Worm (Caenorhabditis elegans) whole organism, L1 larva: ENCODE data around the gene K10D6.3.
A peak's percentile ranks its signal among the peaks of the same experiment; 100 is the strongest.

Experiments
- C04F5.9 ChIP-seq: sonication (generic microtip); optimal IDR thresholded peaks from 2 replicates; lab custom pipeline; 2016; ENCODE audit warnings: missing genetic modification characterization, missing compliant biosample characterization
- C16A3.4 ChIP-seq: fragments of 150-350 bp; optimal IDR thresholded peaks from 2 replicates; lab custom pipeline; 2014; ENCODE audit warnings: missing biosample characterization, missing genetic modification characterization
- C34B4.2 ChIP-seq: sonication (generic microtip); optimal IDR thresholded peaks from 2 replicates; lab custom pipeline; 2017; ENCODE audit warnings: mild to moderate bottlenecking, missing genetic modification characterization, missing compliant biosample characterization
- Y116A8C.19 ChIP-seq: sonication (generic microtip); optimal IDR thresholded peaks from 2 replicates; lab custom pipeline; 2016; ENCODE audit warnings: missing compliant biosample characterization, missing genetic modification characterization, borderline replicate concordance
- aha-1 ChIP-seq: fragments of 150-350 bp; optimal IDR thresholded peaks from 2 replicates; lab custom pipeline; 2014; ENCODE audit warnings: missing biosample characterization, missing genetic modification characterization
- alr-1 ChIP-seq: fragments of 200-800 bp; sonication (Bioruptor generic); optimal IDR thresholded peaks from 2 replicates; lab custom pipeline; 2018; ENCODE audit warnings: borderline replicate concordance, mild to moderate bottlenecking, missing genetic modification characterization, missing compliant biosample characterization
- blmp-1 ChIP-seq: fragments of 150-350 bp; optimal IDR thresholded peaks from 2 replicates; lab custom pipeline; 2014; ENCODE audit warnings: missing biosample characterization, missing genetic modification characterization
- ceh-82 ChIP-seq, 3 experiments: fragments of 150-350 bp in 1 of 3; sonication (generic microtip) in 2 of 3; optimal IDR thresholded peaks; 2 replicates each; lab custom pipeline; 2014 to 2017; ENCODE audit warnings: missing biosample characterization in 3 of 3, missing genetic modification characterization in 3 of 3
- ces-1 ChIP-seq: fragments of 150-350 bp; optimal IDR thresholded peaks from 2 replicates; lab custom pipeline; 2014; ENCODE audit warnings: missing biosample characterization, missing genetic modification reagents, missing genetic modification characterization
- dsc-1 ChIP-seq: sonication (generic microtip); optimal IDR thresholded peaks from 2 replicates; lab custom pipeline; 2016; ENCODE audit warnings: mild to moderate bottlenecking, missing genetic modification characterization, missing compliant biosample characterization
- efl-1 ChIP-seq, 4 experiments: fragments of 150-350 bp; optimal IDR thresholded peaks in 3 of 4; peaks in 1 of 4; 1 replicate in 1 of 4; 2 replicates in 3 of 4; lab custom pipeline; 2014; ENCODE audit warnings: missing biosample characterization in 2 of 4, missing genetic modification characterization in 2 of 4, missing genetic modification reagents in 2 of 4
- efl-3 ChIP-seq: fragments of 200-800 bp; sonication (Bioruptor generic); optimal IDR thresholded peaks from 2 replicates; lab custom pipeline; 2018; ENCODE audit warnings: mild to moderate bottlenecking, missing genetic modification characterization, missing compliant biosample characterization
- egl-13 ChIP-seq: sonication (generic microtip); optimal IDR thresholded peaks from 2 replicates; lab custom pipeline; 2016; ENCODE audit warnings: missing genotype, missing genetic modification reagents, missing genetic modification characterization, missing compliant biosample characterization
- egl-27 ChIP-seq, 2 experiments: fragments of 150-350 bp in 1 of 2; sonication (generic microtip); optimal IDR thresholded peaks; 3 replicates each; lab custom pipeline; 2017 to 2018; ENCODE audit warnings: missing biosample characterization in 2 of 2, missing genetic modification characterization in 2 of 2, missing genetic modification reagents in 2 of 2
- elt-2 ChIP-seq: sonication (generic microtip); optimal IDR thresholded peaks from 2 replicates; lab custom pipeline; 2016; ENCODE audit warnings: missing genetic modification characterization, mild to moderate bottlenecking, inconsistent platforms, missing compliant biosample characterization, missing genetic modification reagents
- elt-3 ChIP-seq, 6 experiments: fragments of 150-350 bp in 1 of 6; sonication (generic microtip); optimal IDR thresholded peaks; 2 replicates each; lab custom pipeline; 2017 to 2018; ENCODE audit warnings: missing biosample characterization in 6 of 6, missing genetic modification characterization in 6 of 6, inconsistent platforms in 1 of 6
- ets-5 ChIP-seq: fragments of 200-800 bp; sonication (Bioruptor generic); IDR thresholded peaks from 2 replicates; pipeline ENCODE4 v1.3.6; 2022; ENCODE audit warnings: missing genetic modification characterization, missing compliant biosample characterization
- fkh-10 ChIP-seq: sonication (generic microtip); optimal IDR thresholded peaks from 2 replicates; lab custom pipeline; 2017; ENCODE audit warnings: missing biosample characterization, missing genetic modification reagents, missing genetic modification characterization
- fkh-4 ChIP-seq: sonication (generic microtip); optimal IDR thresholded peaks from 2 replicates; lab custom pipeline; 2016; ENCODE audit warnings: missing compliant biosample characterization, missing genetic modification characterization, borderline replicate concordance
- fos-1 ChIP-seq: fragments of 150-350 bp; optimal IDR thresholded peaks from 2 replicates; lab custom pipeline; 2014; ENCODE audit warnings: missing biosample characterization, missing genetic modification characterization
- grh-1 ChIP-seq: fragments of 200-800 bp; sonication (Bioruptor generic); IDR thresholded peaks from 2 replicates; pipeline ENCODE4 v1.3.6; 2022; ENCODE audit warnings: missing genetic modification reagents, missing genetic modification characterization, missing compliant biosample characterization
- hlh-4 ChIP-seq: sonication (generic microtip); optimal IDR thresholded peaks from 2 replicates; lab custom pipeline; 2016; ENCODE audit warnings: mild to moderate bottlenecking, missing genetic modification characterization, missing compliant biosample characterization
- isw-1 ChIP-seq: fragments of 200-800 bp; sonication (Bioruptor generic); IDR thresholded peaks from 2 replicates; pipeline ENCODE4 v1.3.6; 2022; ENCODE audit warnings: missing genetic modification characterization, missing compliant biosample characterization
- jun-1 ChIP-seq: fragments of 150-350 bp; optimal IDR thresholded peaks from 2 replicates; lab custom pipeline; 2014; ENCODE audit warnings: missing biosample characterization, missing genetic modification reagents, missing genetic modification characterization
- lin-13 ChIP-seq: fragments of 150-350 bp; optimal IDR thresholded peaks from 2 replicates; lab custom pipeline; 2014; ENCODE audit warnings: missing biosample characterization, missing genetic modification reagents, missing genetic modification characterization
- lin-14 ChIP-seq: fragments of 200-800 bp; sonication (Bioruptor generic); optimal IDR thresholded peaks from 2 replicates; lab custom pipeline; 2018; ENCODE audit warnings: mild to moderate bottlenecking, missing genetic modification characterization, moderate library complexity, missing compliant biosample characterization
- lin-15B ChIP-seq: fragments of 150-350 bp; sonication (generic microtip); optimal IDR thresholded peaks from 3 replicates; lab custom pipeline; 2014; ENCODE audit warnings: missing biosample characterization, missing genetic modification characterization
- lin-35 ChIP-seq, 2 experiments: fragments of 150-350 bp; optimal IDR thresholded peaks; 2 replicates each; lab custom pipeline; 2014; ENCODE audit warnings: missing biosample characterization in 2 of 2, missing genetic modification characterization in 2 of 2, missing genetic modification reagents in 2 of 2
- lsy-2 ChIP-seq, 2 experiments: fragments of 150-350 bp; optimal IDR thresholded peaks; 2 replicates each; lab custom pipeline; 2014; ENCODE audit warnings: missing biosample characterization in 2 of 2, missing genetic modification characterization in 2 of 2
- mdl-1 ChIP-seq, 2 experiments: fragments of 150-350 bp; optimal IDR thresholded peaks; 2 replicates each; lab custom pipeline; 2014 to 2017; ENCODE audit warnings: missing biosample characterization in 2 of 2, missing genetic modification characterization in 2 of 2, inconsistent platforms in 1 of 2
- mep-1 ChIP-seq: fragments of 150-350 bp; optimal IDR thresholded peaks from 2 replicates; lab custom pipeline; 2014; ENCODE audit warnings: missing biosample characterization, missing genetic modification characterization
- nhr-11 ChIP-seq: fragments of 150-350 bp; optimal IDR thresholded peaks from 2 replicates; lab custom pipeline; 2014; ENCODE audit warnings: missing biosample characterization, missing genetic modification characterization
- nhr-12 ChIP-seq: sonication (generic microtip); optimal IDR thresholded peaks from 2 replicates; lab custom pipeline; 2017; ENCODE audit warnings: missing biosample characterization, missing genetic modification characterization
- nhr-19 ChIP-seq: fragments of 200-800 bp; sonication (Bioruptor generic); conservative IDR thresholded peaks from 2 replicates; pipeline ENCODE4 v1.3.6; 2022; ENCODE audit warnings: missing genetic modification characterization, missing compliant biosample characterization
- nhr-237 ChIP-seq: fragments of 150-350 bp; optimal IDR thresholded peaks from 2 replicates; lab custom pipeline; 2014; ENCODE audit warnings: missing biosample characterization, missing genetic modification characterization
- nhr-28 ChIP-seq: fragments of 150-350 bp; optimal IDR thresholded peaks from 2 replicates; lab custom pipeline; 2014; ENCODE audit warnings: missing biosample characterization, missing genetic modification characterization
- nhr-47 ChIP-seq: sonication (generic microtip); optimal IDR thresholded peaks from 2 replicates; lab custom pipeline; 2016; ENCODE audit warnings: mild to moderate bottlenecking, missing genetic modification characterization, moderate library complexity, missing compliant biosample characterization
- nhr-71 ChIP-seq: sonication (generic microtip); optimal IDR thresholded peaks from 2 replicates; lab custom pipeline; 2016; ENCODE audit warnings: mild to moderate bottlenecking, missing genetic modification characterization, moderate library complexity, missing compliant biosample characterization
- nhr-84 ChIP-seq: sonication (generic microtip); optimal IDR thresholded peaks from 2 replicates; lab custom pipeline; 2017; ENCODE audit warnings: missing biosample characterization, missing genetic modification characterization
- pax-3 ChIP-seq: fragments of 200-800 bp; sonication (Bioruptor generic); optimal IDR thresholded peaks from 2 replicates; lab custom pipeline; 2018; ENCODE audit warnings: mild to moderate bottlenecking, missing genetic modification characterization, moderate library complexity, missing compliant biosample characterization
- pqm-1 ChIP-seq: sonication (generic microtip); optimal IDR thresholded peaks from 3 replicates; lab custom pipeline; 2017; ENCODE audit warnings: missing biosample characterization, missing genetic modification characterization
- rnt-1 ChIP-seq: sonication (generic microtip); optimal IDR thresholded peaks from 2 replicates; lab custom pipeline; 2016; ENCODE audit warnings: mild to moderate bottlenecking, missing genetic modification characterization, moderate library complexity, missing compliant biosample characterization
- skn-1 ChIP-seq: fragments of 150-350 bp; optimal IDR thresholded peaks from 2 replicates; lab custom pipeline; 2014; ENCODE audit warnings: missing biosample characterization, missing genetic modification characterization
- snu-23 ChIP-seq: sonication (generic microtip); optimal IDR thresholded peaks from 2 replicates; lab custom pipeline; 2016; ENCODE audit warnings: missing genetic modification characterization, missing compliant biosample characterization
- sptf-1 ChIP-seq: fragments of 150-350 bp; optimal IDR thresholded peaks from 2 replicates; lab custom pipeline; 2014; ENCODE audit warnings: missing biosample characterization, missing genetic modification characterization
- sup-37 ChIP-seq: fragments of 200-800 bp; sonication (Bioruptor generic); optimal IDR thresholded peaks from 2 replicates; lab custom pipeline; 2018; ENCODE audit warnings: mild to moderate bottlenecking, missing genetic modification characterization, missing compliant biosample characterization
- swsn-7 ChIP-seq: sonication (generic microtip); optimal IDR thresholded peaks from 2 replicates; lab custom pipeline; 2016; ENCODE audit warnings: missing genetic modification characterization, missing compliant biosample characterization
- tbx-2 ChIP-seq: sonication (generic microtip); optimal IDR thresholded peaks from 2 replicates; lab custom pipeline; 2016; ENCODE audit warnings: missing genetic modification characterization, missing compliant biosample characterization
- unc-130 ChIP-seq: fragments of 150-350 bp; optimal IDR thresholded peaks from 2 replicates; lab custom pipeline; 2017; ENCODE audit warnings: missing biosample characterization, missing genetic modification characterization, inconsistent platforms
- unc-62 ChIP-seq: fragments of 150-350 bp; optimal IDR thresholded peaks from 2 replicates; lab custom pipeline; 2014; ENCODE audit warnings: missing biosample characterization, missing genetic modification reagents, missing genetic modification characterization
- unc-98 ChIP-seq: fragments of 200-800 bp; sonication (Bioruptor generic); IDR thresholded peaks from 2 replicates; pipeline ENCODE4 v1.3.6; 2022; ENCODE audit warnings: missing genetic modification characterization, missing compliant biosample characterization
- vab-15 ChIP-seq: sonication (generic microtip); optimal IDR thresholded peaks from 2 replicates; lab custom pipeline; 2017; ENCODE audit warnings: missing genotype, mild to moderate bottlenecking, missing genetic modification characterization, missing compliant biosample characterization

K10D6.3 gene

ce11 chrV:11239187-11239725 is 38.8 kb downstream of the K10D6.3 start, which contains the start of the genes dvc-1 and ima-1 (continued):
- no peak for TF ChIP-seq fos-1 (tag; lab: Kevin White, UChicago)
- TF ChIP-seq isw-1: peak; percentile 56
- TF ChIP-seq elt-2: peak; percentile 41
- TF ChIP-seq C04F5.9: no peak
- TF ChIP-seq efl-3 (GFP tag; lab: Kevin White, UChicago): no peak
- TF ChIP-seq lsy-2 (tag; optimal IDR thresholded peaks at IDR 0.05; lab: Kevin White, UChicago): peak; percentile 63 to 70
- peak; percentile 79 for TF ChIP-seq snu-23 (GFP tag; lab: Kevin White, UChicago)
- TF ChIP-seq lin-13 (GFP tag; lab: Kevin White, UChicago): peak; percentile 44
- TF ChIP-seq nhr-28 (tag; lab: Kevin White, UChicago): no peak
- TF ChIP-seq mdl-1 (tag; optimal IDR thresholded peaks at IDR 0.05; lab: Kevin White, UChicago): peak in 1 of 2 experiments; percentile 36
- no peak for TF ChIP-seq sptf-1 (tag; lab: Kevin White, UChicago)
- TF ChIP-seq lin-14 (GFP tag; lab: Kevin White, UChicago): peak; percentile 64
- no peak for TF ChIP-seq pqm-1 (tag; lab: Kevin White, UChicago)
- peak; percentile 60 to 65 for TF ChIP-seq lin-35 (GFP tag; optimal IDR thresholded peaks at IDR 0.05; lab: Kevin White, UChicago)
- TF ChIP-seq grh-1: peak; percentile 51; the same call in 1 of the 2 replicates
- no peak for TF ChIP-seq unc-62 (GFP tag; lab: Kevin White, UChicago)
- TF ChIP-seq unc-98 (GFP tag; lab: Robert Waterston, UW): no peak
- TF ChIP-seq fkh-4 (tag; lab: Kevin White, UChicago): no peak
- no peak for TF ChIP-seq ets-5 (GFP tag; lab: Robert Waterston, UW)
- TF ChIP-seq unc-130 (tag; lab: Kevin White, UChicago): peak; percentile 18
- TF ChIP-seq nhr-11 (tag; lab: Kevin White, UChicago): no peak
- peak; percentile 73 for TF ChIP-seq nhr-19 (GFP tag; lab: Robert Waterston, UW)
- TF ChIP-seq alr-1 (tag; lab: Kevin White, UChicago): no peak
- peak; percentile 75 to 93 (median 86) for TF ChIP-seq ceh-82 (tag; optimal IDR thresholded peaks at IDR 0.05; lab: Kevin White, UChicago)
- TF ChIP-seq dsc-1 (tag; lab: Kevin White, UChicago): peak; percentile 58
- peak in 2 of 6 experiments; percentile 6 to 9 for TF ChIP-seq elt-3 (tag; optimal IDR thresholded peaks at IDR 0.05; lab: Kevin White, UChicago)
- TF ChIP-seq nhr-47 (tag; lab: Kevin White, UChicago): peak; percentile 72
- TF ChIP-seq sup-37 (GFP tag; lab: Kevin White, UChicago): no peak
- TF ChIP-seq nhr-84 (tag; lab: Kevin White, UChicago): no peak
- TF ChIP-seq rnt-1 (tag; lab: Kevin White, UChicago): peak; percentile 86
- peak; percentile 53 for TF ChIP-seq skn-1 (tag; lab: Kevin White, UChicago)
- TF ChIP-seq lin-15B (tag; lab: Kevin White, UChicago): no peak
- peak; percentile 7 for TF ChIP-seq nhr-237 (tag; lab: Kevin White, UChicago)
- TF ChIP-seq aha-1: no peak
- peak; percentile 51 for TF ChIP-seq tbx-2
- TF ChIP-seq egl-13 (tag; lab: Kevin White, UChicago): no peak
- TF ChIP-seq efl-1 (optimal IDR thresholded peaks at IDR 0.05; lab: Kevin White, UChicago): peak; percentile 67 to 69
- TF ChIP-seq efl-1 (GFP tag; optimal IDR thresholded peaks at IDR 0.05 in 1 of 2; lab: Kevin White, UChicago): peak; percentile 56 to 97
- TF ChIP-seq egl-27 (tag; optimal IDR thresholded peaks at IDR 0.05; lab: Kevin White, UChicago): no peak
- no peak for TF ChIP-seq Y116A8C.19 (tag; lab: Kevin White, UChicago)
- TF ChIP-seq ces-1 (GFP tag; lab: Kevin White, UChicago): no peak
- TF ChIP-seq blmp-1 (tag; lab: Kevin White, UChicago): peak; percentile 44
- peak; percentile 52 for TF ChIP-seq jun-1 (tag; lab: Kevin White, UChicago)
- TF ChIP-seq pax-3 (tag; lab: Kevin White, UChicago): peak; percentile 7
- peak; percentile 77 for TF ChIP-seq nhr-71 (tag; lab: Kevin White, UChicago)
- TF ChIP-seq C16A3.4 (tag; lab: Kevin White, UChicago): peak; percentile 83
- no peak for TF ChIP-seq hlh-4
- TF ChIP-seq vab-15 (tag; lab: Kevin White, UChicago): no peak
- TF ChIP-seq swsn-7 (tag; lab: Kevin White, UChicago): peak; percentile 71
- no peak for TF ChIP-seq mep-1
- no peak for TF ChIP-seq nhr-12 (tag; lab: Kevin White, UChicago)
- no peak for TF ChIP-seq C34B4.2 (tag; lab: Kevin White, UChicago)
- TF ChIP-seq fkh-10: peak; percentile 13
